Worm (Caenorhabditis elegans) whole organism, L4 larva: ENCODE data around the gene ZC190.4.
A peak's percentile ranks its signal among the peaks of the same experiment; 100 is the strongest.

ENCODE experiments used
- F44E2.7 ChIP-seq: fragments of 200-800 bp; sonication (Bioruptor generic); IDR thresholded peaks from 2 replicates; pipeline ENCODE4 v2.1.2; 2022; ENCODE audit warnings: missing genetic modification characterization, missing compliant biosample characterization
- F49E8.2 ChIP-seq: sonication (generic microtip); optimal IDR thresholded peaks from 2 replicates; lab custom pipeline; 2016; ENCODE audit warnings: missing compliant biosample characterization, mild to moderate bottlenecking, missing genetic modification characterization, borderline replicate concordance
- T26A8.4 ChIP-seq: fragments of 200-800 bp; sonication (Bioruptor generic); IDR thresholded peaks from 2 replicates; pipeline ENCODE4 v1.3.6; 2022; ENCODE audit warnings: missing genetic modification characterization, missing compliant biosample characterization
- Y105C5A.15 ChIP-seq: fragments of 200-800 bp; sonication (Bioruptor generic); IDR thresholded peaks from 2 replicates; pipeline ENCODE4 v1.3.6; 2022; ENCODE audit warnings: missing genetic modification characterization, missing compliant biosample characterization
- ZK337.2 ChIP-seq: fragments of 200-800 bp; sonication (Bioruptor generic); IDR thresholded peaks from 2 replicates; pipeline ENCODE4 v1.3.6; 2022; ENCODE audit warnings: missing genetic modification reagents, missing genetic modification characterization, missing compliant biosample characterization
- aha-1 ChIP-seq: fragments of 150-350 bp; peaks from one replicate; lab custom pipeline; 2014; ENCODE audit warnings: missing biosample characterization, missing genetic modification characterization
- aly-2 ChIP-seq: sonication (generic microtip); optimal IDR thresholded peaks from 2 replicates; lab custom pipeline; 2018; ENCODE audit warnings: missing biosample characterization, missing genetic modification characterization
- ceh-20 ChIP-seq: fragments of 200-800 bp; sonication (Bioruptor generic); IDR thresholded peaks from 2 replicates; pipeline ENCODE4 v1.3.6; 2022; ENCODE audit warnings: missing genetic modification reagents, missing genetic modification characterization, missing compliant biosample characterization
- ceh-28 ChIP-seq: fragments of 150-350 bp; optimal IDR thresholded peaks from 2 replicates; lab custom pipeline; 2014; ENCODE audit warnings: missing biosample characterization, missing genetic modification reagents, missing genetic modification characterization
- ceh-32 ChIP-seq: sonication (generic microtip); optimal IDR thresholded peaks from 2 replicates; lab custom pipeline; 2016; ENCODE audit warnings: mild to moderate bottlenecking, missing genetic modification characterization, missing compliant biosample characterization; ENCODE audit not compliant: poor library complexity
- ceh-82 ChIP-seq: sonication (generic microtip); optimal IDR thresholded peaks from 2 replicates; lab custom pipeline; 2017; ENCODE audit warnings: missing biosample characterization, missing genetic modification characterization
- ces-1 ChIP-seq: fragments of 150-350 bp; sonication (generic microtip); optimal IDR thresholded peaks from 4 replicates; lab custom pipeline; 2014; ENCODE audit warnings: missing biosample characterization, missing genetic modification reagents, missing genetic modification characterization
- daf-12 ChIP-seq: fragments of 150-350 bp; optimal IDR thresholded peaks from 2 replicates; lab custom pipeline; 2014; ENCODE audit warnings: missing biosample characterization, missing genetic modification reagents, missing genetic modification characterization
- daf-16 ChIP-seq, 3 experiments: sonication (generic microtip); optimal IDR thresholded peaks; 2 replicates each; lab custom pipeline; 2016 to 2017; ENCODE audit warnings: missing genetic modification characterization in 3 of 3, missing genetic modification reagents in 3 of 3, mild to moderate bottlenecking in 2 of 3, missing compliant biosample characterization in 2 of 3, missing biosample characterization in 1 of 3, moderate library complexity in 1 of 3
- daf-19 ChIP-seq: fragments of 200-800 bp; sonication (Bioruptor generic); conservative IDR thresholded peaks from 2 replicates; pipeline ENCODE4 v1.3.6; 2022; ENCODE audit warnings: missing genetic modification characterization, missing compliant biosample characterization
- daf-8 ChIP-seq: fragments of 200-800 bp; sonication (Bioruptor generic); IDR thresholded peaks from 2 replicates; pipeline ENCODE4 v1.3.6; 2022; ENCODE audit warnings: missing genetic modification characterization, missing compliant biosample characterization
- dmd-6 ChIP-seq: fragments of 200-800 bp; sonication (Bioruptor generic); IDR thresholded peaks from 2 replicates; pipeline ENCODE4 v1.3.6; 2022; ENCODE audit warnings: missing genetic modification reagents, missing genetic modification characterization, missing compliant biosample characterization
- dpl-1 ChIP-seq: fragments of 150-350 bp; optimal IDR thresholded peaks from 2 replicates; lab custom pipeline; 2014; ENCODE audit warnings: missing biosample characterization, missing genetic modification reagents, missing genetic modification characterization
- duxl-1 ChIP-seq: sonication (generic microtip); optimal IDR thresholded peaks from 2 replicates; lab custom pipeline; 2016; ENCODE audit warnings: mild to moderate bottlenecking, missing genetic modification characterization, moderate library complexity, missing compliant biosample characterization; ENCODE audit not compliant: poor library complexity
- egl-43 ChIP-seq: fragments of 200-800 bp; sonication (Bioruptor generic); IDR thresholded peaks from 2 replicates; pipeline ENCODE4 v1.3.6; 2022; ENCODE audit warnings: missing genetic modification reagents, missing genetic modification characterization, missing compliant biosample characterization
- fkh-10 ChIP-seq: fragments of 150-350 bp; optimal IDR thresholded peaks from 2 replicates; lab custom pipeline; 2014; ENCODE audit warnings: missing biosample characterization, missing genetic modification reagents, missing genetic modification characterization
- hlh-11 ChIP-seq: fragments of 200-800 bp; sonication (Bioruptor generic); optimal IDR thresholded peaks from 2 replicates; lab custom pipeline; 2018; ENCODE audit warnings: mild to moderate bottlenecking, missing genetic modification characterization, missing compliant biosample characterization
- hlh-30 ChIP-seq: sonication (generic microtip); optimal IDR thresholded peaks from 2 replicates; lab custom pipeline; 2017; ENCODE audit warnings: antibody characterized with exemption, mild to moderate bottlenecking, missing genetic modification characterization, missing compliant biosample characterization; ENCODE audit not compliant: insufficient read depth
- lim-7 ChIP-seq: fragments of 200-800 bp; sonication (Bioruptor generic); IDR thresholded peaks from 2 replicates; pipeline ENCODE4 v1.3.6; 2022; ENCODE audit warnings: missing genetic modification characterization, missing compliant biosample characterization
- lin-1 ChIP-seq: fragments of 200-800 bp; sonication (Bioruptor generic); IDR thresholded peaks from 2 replicates; pipeline ENCODE4 v1.3.6; 2022; ENCODE audit warnings: missing genetic modification reagents, missing genetic modification characterization, missing compliant biosample characterization
- lin-29 ChIP-seq: fragments of 200-800 bp; sonication (Bioruptor generic); IDR thresholded peaks from 2 replicates; pipeline ENCODE4 v1.3.6; 2022; ENCODE audit warnings: missing genetic modification reagents, missing genetic modification characterization, missing compliant biosample characterization
- madf-9 ChIP-seq: fragments of 200-800 bp; sonication (Bioruptor generic); conservative IDR thresholded peaks from 2 replicates; pipeline ENCODE4 v1.3.6; 2022; ENCODE audit warnings: missing genetic modification reagents, missing genetic modification characterization, missing compliant biosample characterization
- mdt-29 ChIP-seq: fragments of 200-800 bp; sonication (Bioruptor generic); IDR thresholded peaks from 2 replicates; pipeline ENCODE4 v1.3.6; 2022; ENCODE audit warnings: missing genetic modification reagents, missing genetic modification characterization, missing compliant biosample characterization
- mxl-2 ChIP-seq: fragments of 200-800 bp; sonication (Bioruptor generic); conservative IDR thresholded peaks from 2 replicates; pipeline ENCODE4 v1.3.6; 2022; ENCODE audit warnings: missing genetic modification reagents, missing genetic modification characterization, missing compliant biosample characterization
- mxl-3 ChIP-seq: fragments of 200-800 bp; sonication (Bioruptor generic); optimal IDR thresholded peaks from 2 replicates; lab custom pipeline; 2018; ENCODE audit warnings: mild to moderate bottlenecking, missing genetic modification characterization, missing compliant biosample characterization
- nhr-10 ChIP-seq: fragments of 150-350 bp; optimal IDR thresholded peaks from 2 replicates; lab custom pipeline; 2014; ENCODE audit warnings: missing biosample characterization, missing genetic modification characterization
- nhr-102 ChIP-seq: sonication (generic microtip); optimal IDR thresholded peaks from 2 replicates; lab custom pipeline; 2016; ENCODE audit warnings: mild to moderate bottlenecking, missing genetic modification characterization, moderate library complexity, missing compliant biosample characterization
- nhr-11 ChIP-seq: fragments of 150-350 bp; optimal IDR thresholded peaks from 2 replicates; lab custom pipeline; 2014; ENCODE audit warnings: missing biosample characterization, missing genetic modification characterization
- nhr-237 ChIP-seq: sonication (generic microtip); optimal IDR thresholded peaks from 2 replicates; lab custom pipeline; 2017; ENCODE audit warnings: missing biosample characterization, missing genetic modification characterization
- nhr-28 ChIP-seq: fragments of 150-350 bp; optimal IDR thresholded peaks from 2 replicates; lab custom pipeline; 2014; ENCODE audit warnings: missing biosample characterization, missing genetic modification characterization
- nhr-42 ChIP-seq: fragments of 200-800 bp; sonication (Bioruptor generic); IDR thresholded peaks from 2 replicates; pipeline ENCODE4 v1.3.6; 2022; ENCODE audit warnings: missing genetic modification characterization, missing compliant biosample characterization
- nhr-48 ChIP-seq: sonication (generic microtip); optimal IDR thresholded peaks from 2 replicates; lab custom pipeline; 2016; ENCODE audit warnings: mild to moderate bottlenecking, missing genetic modification characterization, missing compliant biosample characterization
- nhr-77 ChIP-seq: fragments of 150-350 bp; optimal IDR thresholded peaks from 2 replicates; lab custom pipeline; 2014; ENCODE audit warnings: missing biosample characterization, missing genetic modification characterization
- saeg-2 ChIP-seq: fragments of 200-800 bp; sonication (Bioruptor generic); IDR thresholded peaks from 2 replicates; pipeline ENCODE4 v1.3.6; 2022; ENCODE audit warnings: missing genetic modification reagents, missing genetic modification characterization, missing compliant biosample characterization
- set-16 ChIP-seq: fragments of 200-800 bp; sonication (Bioruptor generic); IDR thresholded peaks from 2 replicates; pipeline ENCODE4 v1.3.6; 2022; ENCODE audit warnings: missing genetic modification reagents, missing genetic modification characterization, missing compliant biosample characterization
- skn-1 ChIP-seq: fragments of 150-350 bp; optimal IDR thresholded peaks from 2 replicates; lab custom pipeline; 2014; ENCODE audit warnings: missing biosample characterization, missing genetic modification characterization
- snpc-1.2 ChIP-seq: fragments of 200-800 bp; sonication (Bioruptor generic); IDR thresholded peaks from 2 replicates; pipeline ENCODE4 v1.3.6; 2022; ENCODE audit warnings: missing genetic modification reagents, missing genetic modification characterization, missing compliant biosample characterization
- snpc-4 ChIP-seq: fragments of 150-350 bp; optimal IDR thresholded peaks from 2 replicates; lab custom pipeline; 2014; ENCODE audit warnings: missing biosample characterization, missing genetic modification characterization
- spr-1 ChIP-seq: sonication (generic microtip); optimal IDR thresholded peaks from 2 replicates; lab custom pipeline; 2016; ENCODE audit warnings: mild to moderate bottlenecking, missing genetic modification characterization, missing compliant biosample characterization
- tag-97 ChIP-seq: fragments of 200-800 bp; sonication (Bioruptor generic); IDR thresholded peaks from 2 replicates; pipeline ENCODE4 v1.3.6; 2022; ENCODE audit warnings: missing genetic modification characterization, missing compliant biosample characterization
- tra-1 ChIP-seq: fragments of 200-800 bp; sonication (Bioruptor generic); IDR thresholded peaks from 2 replicates; pipeline ENCODE4 v1.3.6; 2022; ENCODE audit warnings: missing genetic modification reagents, missing genetic modification characterization, missing compliant biosample characterization
- zfp-3 ChIP-seq: fragments of 200-800 bp; sonication (Bioruptor generic); conservative IDR thresholded peaks from 2 replicates; pipeline ENCODE4 v1.3.6; 2022; ENCODE audit warnings: missing genetic modification reagents, missing genetic modification characterization, missing compliant biosample characterization
- ztf-11 ChIP-seq: fragments of 150-350 bp; optimal IDR thresholded peaks from 2 replicates; lab custom pipeline; 2014; ENCODE audit warnings: missing biosample characterization, missing genetic modification characterization
- ztf-7 ChIP-seq: fragments of 150-350 bp; optimal IDR thresholded peaks from 2 replicates; lab custom pipeline; 2014; ENCODE audit warnings: missing biosample characterization, missing genetic modification characterization

The ZC190.4 gene

ce11 chrV:8658577-8659362, 7.1 kb upstream of the ZC190.4 start (continued):
- TF ChIP-seq daf-16 (GFP tag; optimal IDR thresholded peaks at IDR 0.05; lab: Kevin White, UChicago), result no peak
- TF ChIP-seq daf-16 (tag; optimal IDR thresholded peaks at IDR 0.05; lab: Kevin White, UChicago), result peak; percentile 41
- no peak for TF ChIP-seq snpc-1.2 (GFP tag; lab: Robert Waterston, UW)
- no peak for TF ChIP-seq daf-19
- 0 out of 2 replicates have a peak, but pooled peaks have one; percentile 56 for TF ChIP-seq tra-1 (GFP tag; lab: Robert Waterston, UW)
- TF ChIP-seq daf-12 (tag; lab: Kevin White, UChicago), result no peak
- no peak for TF ChIP-seq T26A8.4
- TF ChIP-seq ztf-7 (tag; lab: Kevin White, UChicago), result no peak
- TF ChIP-seq nhr-10 (tag; lab: Kevin White, UChicago), result no peak
- TF ChIP-seq nhr-102, result no peak
- no peak for TF ChIP-seq daf-8 (GFP tag; lab: Robert Waterston, UW)
- TF ChIP-seq nhr-237 (tag; lab: Kevin White, UChicago), result no peak
- TF ChIP-seq lin-29 (GFP tag; lab: Robert Waterston, UW), result no peak
- TF ChIP-seq dmd-6 (GFP tag; lab: Robert Waterston, UW), result peak; percentile 85
- TF ChIP-seq egl-43 (GFP tag; lab: Robert Waterston, UW), result no peak
- peak; percentile 14 for TF ChIP-seq nhr-48 (tag; lab: Kevin White, UChicago)
- TF ChIP-seq tag-97 (GFP tag; lab: Robert Waterston, UW), result no peak
- TF ChIP-seq F49E8.2 (tag; lab: Kevin White, UChicago), result no peak
- TF ChIP-seq lin-1, result no peak
- TF ChIP-seq mxl-3 (GFP tag; lab: Kevin White, UChicago), result peak; percentile 82
- no peak for TF ChIP-seq duxl-1 (tag; lab: Kevin White, UChicago)
- TF ChIP-seq Y105C5A.15 (GFP tag; lab: Robert Waterston, UW), result no peak
- no peak for TF ChIP-seq mdt-29
- no peak for TF ChIP-seq mxl-2 (GFP tag; lab: Robert Waterston, UW)
- TF ChIP-seq ces-1 (GFP tag; lab: Kevin White, UChicago), result no peak
- TF ChIP-seq spr-1 (tag; lab: Kevin White, UChicago), result no peak
- TF ChIP-seq ceh-28 (tag; lab: Kevin White, UChicago), result no peak
- no peak for TF ChIP-seq ceh-82 (tag; lab: Kevin White, UChicago)
- TF ChIP-seq nhr-11 (tag; lab: Kevin White, UChicago), result peak; percentile 42
- no peak for TF ChIP-seq ceh-32 (tag; lab: Kevin White, UChicago)
- TF ChIP-seq ztf-11 (tag; lab: Kevin White, UChicago), result no peak
- no peak for TF ChIP-seq snpc-4 (tag; lab: Kevin White, UChicago)
- TF ChIP-seq skn-1, result no peak
- TF ChIP-seq nhr-42 (GFP tag; lab: Robert Waterston, UW), result no peak
- peak; percentile 57; the same call in 1 of the 2 replicates for TF ChIP-seq ceh-20 (GFP tag; lab: Robert Waterston, UW)
- TF ChIP-seq lim-7 (GFP tag; lab: Robert Waterston, UW), result no peak
- TF ChIP-seq aly-2 (tag; lab: Kevin White, UChicago), result no peak
- TF ChIP-seq saeg-2, result no peak

ce11 chrV:8660475-8660874, 5.4 kb upstream of the ZC190.4 start:
- no peak for TF ChIP-seq dmd-6 (GFP tag; lab: Robert Waterston, UW)
- peak; percentile 62 for TF ChIP-seq hlh-30
- TF ChIP-seq aha-1, result peak; percentile 6
- TF ChIP-seq hlh-11, result peak; percentile 54
- no peak for TF ChIP-seq lin-29 (GFP tag; lab: Robert Waterston, UW)
- no peak for TF ChIP-seq ZK337.2 (GFP tag; lab: Robert Waterston, UW)
- TF ChIP-seq nhr-77 (tag; lab: Kevin White, UChicago), result no peak
- TF ChIP-seq dpl-1 (GFP tag; lab: Kevin White, UChicago), result no peak
- peak; percentile 48; the same call in 1 of the 2 replicates for TF ChIP-seq madf-9 (GFP tag; lab: Robert Waterston, UW)
- no peak for TF ChIP-seq egl-43 (GFP tag; lab: Robert Waterston, UW)
- no peak for TF ChIP-seq fkh-10
- TF ChIP-seq mxl-2 (GFP tag; lab: Robert Waterston, UW), result no peak
- no peak for TF ChIP-seq F44E2.7 (GFP tag; lab: Robert Waterston, UW)
- 0 out of 2 replicates have a peak, but pooled peaks have one; percentile 18 for TF ChIP-seq set-16 (GFP tag; lab: Robert Waterston, UW)
- TF ChIP-seq nhr-28, result peak; percentile 8
- TF ChIP-seq zfp-3 (GFP tag; lab: Robert Waterston, UW), result no peak
- no peak for TF ChIP-seq ceh-32 (tag; lab: Kevin White, UChicago)
- peak; percentile 77 for TF ChIP-seq mxl-3 (GFP tag; lab: Kevin White, UChicago)
- TF ChIP-seq T26A8.4, result no peak
